Worm (Caenorhabditis elegans) whole organism, L4 larva: ENCODE measurements around the gene sdz-24.

Source experiments
- D1046.2 ChIP-seq: fragments of 200-800 bp; sonication (Bioruptor generic); IDR thresholded peaks from 2 replicates; pipeline ENCODE4 v1.3.6; 2022; ENCODE audit warnings: missing genetic modification characterization, missing compliant biosample characterization
- T26A8.4 ChIP-seq: fragments of 200-800 bp; sonication (Bioruptor generic); IDR thresholded peaks from 2 replicates; pipeline ENCODE4 v1.3.6; 2022; ENCODE audit warnings: missing genetic modification characterization, missing compliant biosample characterization
- Y105C5A.15 ChIP-seq: fragments of 200-800 bp; sonication (Bioruptor generic); IDR thresholded peaks from 2 replicates; pipeline ENCODE4 v1.3.6; 2022; ENCODE audit warnings: missing genetic modification characterization, missing compliant biosample characterization
- ZK337.2 ChIP-seq: fragments of 200-800 bp; sonication (Bioruptor generic); IDR thresholded peaks from 2 replicates; pipeline ENCODE4 v1.3.6; 2022; ENCODE audit warnings: missing genetic modification reagents, missing genetic modification characterization, missing compliant biosample characterization
- ZK546.5 ChIP-seq, 2 experiments: sonication (generic microtip); optimal IDR thresholded peaks; 2 replicates each; lab custom pipeline; 2017; ENCODE audit warnings: missing biosample characterization in 2 of 2, missing genetic modification characterization in 2 of 2
- aha-1 ChIP-seq: fragments of 150-350 bp; peaks from one replicate; lab custom pipeline; 2014; ENCODE audit warnings: missing biosample characterization, missing genetic modification characterization
- ceh-82 ChIP-seq: sonication (generic microtip); optimal IDR thresholded peaks from 2 replicates; lab custom pipeline; 2017; ENCODE audit warnings: missing biosample characterization, missing genetic modification characterization
- ces-1 ChIP-seq: fragments of 150-350 bp; sonication (generic microtip); optimal IDR thresholded peaks from 4 replicates; lab custom pipeline; 2014; ENCODE audit warnings: missing biosample characterization, missing genetic modification reagents, missing genetic modification characterization
- daf-16 ChIP-seq, 3 experiments: sonication (generic microtip); optimal IDR thresholded peaks; 2 replicates each; lab custom pipeline; 2016 to 2017; ENCODE audit warnings: missing genetic modification characterization in 3 of 3, missing genetic modification reagents in 3 of 3, mild to moderate bottlenecking in 2 of 3, missing compliant biosample characterization in 2 of 3, missing biosample characterization in 1 of 3, moderate library complexity in 1 of 3
- dmd-6 ChIP-seq: fragments of 200-800 bp; sonication (Bioruptor generic); IDR thresholded peaks from 2 replicates; pipeline ENCODE4 v1.3.6; 2022; ENCODE audit warnings: missing genetic modification reagents, missing genetic modification characterization, missing compliant biosample characterization
- dpl-1 ChIP-seq: fragments of 150-350 bp; optimal IDR thresholded peaks from 2 replicates; lab custom pipeline; 2014; ENCODE audit warnings: missing biosample characterization, missing genetic modification reagents, missing genetic modification characterization
- dve-1 ChIP-seq: sonication (generic microtip); optimal IDR thresholded peaks from 2 replicates; lab custom pipeline; 2017; ENCODE audit warnings: antibody characterized with exemption, mild to moderate bottlenecking, missing genetic modification characterization, missing compliant biosample characterization; ENCODE audit not compliant: insufficient read depth
- egl-27 ChIP-seq: sonication (generic microtip); optimal IDR thresholded peaks from 3 replicates; lab custom pipeline; 2017; ENCODE audit warnings: missing biosample characterization, missing genetic modification reagents, missing genetic modification characterization
- egl-43 ChIP-seq: fragments of 200-800 bp; sonication (Bioruptor generic); IDR thresholded peaks from 2 replicates; pipeline ENCODE4 v1.3.6; 2022; ENCODE audit warnings: missing genetic modification reagents, missing genetic modification characterization, missing compliant biosample characterization
- fos-1 ChIP-seq: fragments of 150-350 bp; optimal IDR thresholded peaks from 2 replicates; lab custom pipeline; 2014; ENCODE audit warnings: missing biosample characterization, missing genetic modification characterization
- hlh-11 ChIP-seq: fragments of 200-800 bp; sonication (Bioruptor generic); optimal IDR thresholded peaks from 2 replicates; lab custom pipeline; 2018; ENCODE audit warnings: mild to moderate bottlenecking, missing genetic modification characterization, missing compliant biosample characterization
- hlh-30 ChIP-seq: sonication (generic microtip); optimal IDR thresholded peaks from 2 replicates; lab custom pipeline; 2017; ENCODE audit warnings: antibody characterized with exemption, mild to moderate bottlenecking, missing genetic modification characterization, missing compliant biosample characterization; ENCODE audit not compliant: insufficient read depth
- hmg-1.1 ChIP-seq: fragments of 200-800 bp; sonication (Bioruptor generic); IDR thresholded peaks from 2 replicates; pipeline ENCODE4 v1.3.6; 2022; ENCODE audit warnings: missing genetic modification reagents, missing genetic modification characterization, missing compliant biosample characterization
- lim-7 ChIP-seq: fragments of 200-800 bp; sonication (Bioruptor generic); IDR thresholded peaks from 2 replicates; pipeline ENCODE4 v1.3.6; 2022; ENCODE audit warnings: missing genetic modification characterization, missing compliant biosample characterization
- lsy-2 ChIP-seq, 2 experiments: fragments of 150-350 bp in 1 of 2; sonication (generic microtip) in 1 of 2; optimal IDR thresholded peaks; 2 replicates each; lab custom pipeline; 2014 to 2017; ENCODE audit warnings: missing biosample characterization in 2 of 2, missing genetic modification characterization in 2 of 2
- madf-9 ChIP-seq: fragments of 200-800 bp; sonication (Bioruptor generic); conservative IDR thresholded peaks from 2 replicates; pipeline ENCODE4 v1.3.6; 2022; ENCODE audit warnings: missing genetic modification reagents, missing genetic modification characterization, missing compliant biosample characterization
- mdl-1 ChIP-seq, 2 experiments: fragments of 150-350 bp in 1 of 2; sonication (generic microtip) in 1 of 2; optimal IDR thresholded peaks; 2 replicates each; lab custom pipeline; 2014 to 2017; ENCODE audit warnings: missing biosample characterization in 2 of 2, missing genetic modification characterization in 2 of 2
- mxl-3 ChIP-seq: fragments of 200-800 bp; sonication (Bioruptor generic); optimal IDR thresholded peaks from 2 replicates; lab custom pipeline; 2018; ENCODE audit warnings: mild to moderate bottlenecking, missing genetic modification characterization, missing compliant biosample characterization
- nhr-10 ChIP-seq: fragments of 150-350 bp; optimal IDR thresholded peaks from 2 replicates; lab custom pipeline; 2014; ENCODE audit warnings: missing biosample characterization, missing genetic modification characterization
- nhr-11 ChIP-seq: fragments of 150-350 bp; optimal IDR thresholded peaks from 2 replicates; lab custom pipeline; 2014; ENCODE audit warnings: missing biosample characterization, missing genetic modification characterization
- nhr-28 ChIP-seq: fragments of 150-350 bp; optimal IDR thresholded peaks from 2 replicates; lab custom pipeline; 2014; ENCODE audit warnings: missing biosample characterization, missing genetic modification characterization
- nhr-41 ChIP-seq: fragments of 200-800 bp; sonication (Bioruptor generic); IDR thresholded peaks from 2 replicates; pipeline ENCODE4 v1.3.6; 2022; ENCODE audit warnings: missing genetic modification reagents, missing genetic modification characterization, missing compliant biosample characterization
- pha-4 ChIP-seq, 2 experiments: fragments of 150-350 bp in 1 of 2; fragments of 200-800 bp in 1 of 2; sonication (Bioruptor generic) in 1 of 2; IDR thresholded peaks in 1 of 2; optimal IDR thresholded peaks in 1 of 2; 2 replicates each; pipeline versions ENCODE4 v1.3.6 to Lab custom; 2014 to 2022; ENCODE audit warnings: missing genetic modification characterization in 2 of 2, missing genetic modification reagents in 2 of 2, missing biosample characterization in 1 of 2, missing compliant biosample characterization in 1 of 2
- rbr-2 ChIP-seq: sonication (generic microtip); optimal IDR thresholded peaks from 2 replicates; lab custom pipeline; 2016; ENCODE audit warnings: missing genotype, missing genetic modification characterization, missing compliant biosample characterization
- set-16 ChIP-seq: fragments of 200-800 bp; sonication (Bioruptor generic); IDR thresholded peaks from 2 replicates; pipeline ENCODE4 v1.3.6; 2022; ENCODE audit warnings: missing genetic modification reagents, missing genetic modification characterization, missing compliant biosample characterization
- snpc-1.2 ChIP-seq: fragments of 200-800 bp; sonication (Bioruptor generic); IDR thresholded peaks from 2 replicates; pipeline ENCODE4 v1.3.6; 2022; ENCODE audit warnings: missing genetic modification reagents, missing genetic modification characterization, missing compliant biosample characterization
- tra-1 ChIP-seq: fragments of 200-800 bp; sonication (Bioruptor generic); IDR thresholded peaks from 2 replicates; pipeline ENCODE4 v1.3.6; 2022; ENCODE audit warnings: missing genetic modification reagents, missing genetic modification characterization, missing compliant biosample characterization
- unc-62 ChIP-seq, 3 experiments: fragments of 150-350 bp in 1 of 3; sonication (generic microtip); optimal IDR thresholded peaks in 2 of 3; peaks in 1 of 3; 1 replicate in 1 of 3; 2 replicates in 2 of 3; lab custom pipeline; 2014 to 2017; ENCODE audit warnings: missing biosample characterization in 3 of 3, missing genetic modification characterization in 3 of 3, missing genetic modification reagents in 3 of 3, missing genotype in 1 of 3
- zfp-2 ChIP-seq: sonication (generic microtip); optimal IDR thresholded peaks from 2 replicates; lab custom pipeline; 2016; ENCODE audit warnings: mild to moderate bottlenecking, missing genetic modification characterization, missing compliant biosample characterization
- zip-2 ChIP-seq: fragments of 150-350 bp; optimal IDR thresholded peaks from 2 replicates; lab custom pipeline; 2014; ENCODE audit warnings: missing biosample characterization, missing genetic modification characterization

Gene sdz-24

ce11 chrII:622478-622877 lies 36.0 kb upstream of the sdz-24 start (continued):
- TF ChIP-seq lim-7 (GFP tag; lab: Robert Waterston, UW) (no peak), ZK546.5 (tag; optimal IDR thresholded peaks at IDR 0.05; lab: Kevin White, UChicago) (no peak), madf-9 (GFP tag; lab: Robert Waterston, UW) (no peak), lsy-2 (tag; optimal IDR thresholded peaks at IDR 0.05; lab: Kevin White, UChicago) (no peak), hmg-1.1 (GFP tag; lab: Robert Waterston, UW) (peak; percentile 65), egl-27 (tag; lab: Kevin White, UChicago) (no peak), Y105C5A.15 (GFP tag; lab: Robert Waterston, UW) (no peak), tra-1 (no peak), T26A8.4 (GFP tag; lab: Robert Waterston, UW) (no peak), dmd-6 (GFP tag; lab: Robert Waterston, UW) (peak; percentile 47; the same call in 1 of the 2 replicates), nhr-41 (GFP tag; lab: Robert Waterston, UW) (no peak), daf-16 (GFP tag; optimal IDR thresholded peaks at IDR 0.05; lab: Kevin White, UChicago) (no peak), daf-16 (tag; optimal IDR thresholded peaks at IDR 0.05; lab: Kevin White, UChicago) (peak; percentile 39)

ce11 chrII:624443-624842 lies 34.0 kb upstream of the sdz-24 start, which contains the start of gene T04B8.5:
Gene T04B8.5 (minus strand): TSS chrII:624543.
- TF ChIP-seq nhr-11 (no peak), D1046.2 (no peak), fos-1 (tag; lab: Kevin White, UChicago) (no peak), nhr-28 (tag; lab: Kevin White, UChicago) (no peak), aha-1 (tag; lab: Kevin White, UChicago) (peak; percentile 55)
- TF ChIP-seq, all 104 proteins: peak for 1

ce11 chrII:625926-626325 lies 32.5 kb upstream of the sdz-24 start:
- TF ChIP-seq daf-16 (GFP tag; optimal IDR thresholded peaks at IDR 0.05; lab: Kevin White, UChicago) (peak in 1 of 2 experiments; percentile 42), daf-16 (tag; optimal IDR thresholded peaks at IDR 0.05; lab: Kevin White, UChicago) (no peak), hmg-1.1 (GFP tag; lab: Robert Waterston, UW) (0 out of 2 replicates have a peak, but pooled peaks have one; percentile 38), dpl-1 (GFP tag; lab: Kevin White, UChicago) (peak; percentile 3), ceh-82 (tag; lab: Kevin White, UChicago) (no peak), set-16 (GFP tag; lab: Robert Waterston, UW) (peak; percentile 20; the same call in 1 of the 2 replicates), ZK337.2 (GFP tag; lab: Robert Waterston, UW) (0 out of 2 replicates have a peak, but pooled peaks have one; percentile 2), nhr-28 (tag; lab: Kevin White, UChicago) (peak; percentile 85), zfp-2 (tag; lab: Kevin White, UChicago) (no peak), unc-62 (GFP tag; optimal IDR thresholded peaks at IDR 0.05 in 1 of 2; lab: Kevin White, UChicago) (peak in 1 of 2 experiments; percentile 5), unc-62 (tag; optimal IDR thresholded peaks at IDR 0.05; lab: Kevin White, UChicago) (no peak), mdl-1 (tag; optimal IDR thresholded peaks at IDR 0.05; lab: Kevin White, UChicago) (peak in 1 of 2 experiments; percentile 17), egl-43 (GFP tag; lab: Robert Waterston, UW) (no peak), mxl-3 (GFP tag; lab: Kevin White, UChicago) (peak; percentile 50), ces-1 (GFP tag; lab: Kevin White, UChicago) (no peak), snpc-1.2 (GFP tag; lab: Robert Waterston, UW) (no peak), hlh-30 (tag; lab: Kevin White, UChicago) (peak; percentile 65), zip-2 (tag; lab: Kevin White, UChicago) (no peak), dve-1 (tag; lab: Kevin White, UChicago) (peak; percentile 40), pha-4 (GFP tag; IDR thresholded peaks at IDR 0.05; lab: Robert Waterston, UW) (no peak), pha-4 (tag; optimal IDR thresholded peaks at IDR 0.05; lab: Kevin White, UChicago) (peak; percentile 5), hlh-11 (tag; lab: Kevin White, UChicago) (peak; percentile 66), rbr-2 (peak; percentile 34), nhr-10 (tag; lab: Kevin White, UChicago) (no peak)
